Worm (Caenorhabditis elegans): ENCODE results near the gene nstp-7.

The nstp-7 gene

DNA sequence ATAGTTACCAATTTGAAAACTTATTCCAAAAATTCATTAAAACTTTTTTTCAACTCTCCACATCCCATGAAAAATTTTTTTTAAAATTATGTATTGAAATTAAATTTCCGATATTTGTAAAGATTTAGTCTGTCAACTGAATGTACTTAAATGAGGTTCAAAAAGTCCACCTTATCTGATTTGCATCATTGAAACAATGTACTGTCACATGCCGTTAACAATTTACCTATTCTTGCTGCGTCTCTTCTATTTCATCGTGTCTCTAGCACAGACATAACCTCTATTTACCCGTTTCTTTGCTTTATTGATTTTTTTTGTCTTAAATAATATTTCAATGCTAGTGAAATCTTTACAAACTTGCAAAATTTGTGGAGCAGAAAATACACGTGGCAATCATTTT, 28.5 kb downstream of the nstp-7 start, which contains the start of gene nhr-90:
nhr-90 (plus strand) TSS at position 296 of the 400 bp plus-strand sequence.
- no peak for TF ChIP-seq lin-13 (GFP tag; optimal IDR thresholded peaks at IDR 0.05)
- TF ChIP-seq lir-3 (tag; optimal IDR thresholded peaks at IDR 0.05; ENCODE audit: poor library complexity), result no peak
- no peak for TF ChIP-seq unc-86 (tag; optimal IDR thresholded peaks at IDR 0.05)
- TF ChIP-seq tlp-1 (tag; optimal IDR thresholded peaks at IDR 0.05), result no peak
- TF ChIP-seq hlh-17 (GFP tag; optimal IDR thresholded peaks at IDR 0.05; ENCODE audit: borderline replicate concordance), result no peak
- no peak for TF ChIP-seq C04F5.9 (tag; optimal IDR thresholded peaks at IDR 0.05)
- TF ChIP-seq sup-37 (GFP tag; optimal IDR thresholded peaks at IDR 0.05), result no peak
- TF ChIP-seq lin-14 (GFP tag; optimal IDR thresholded peaks at IDR 0.05), result no peak
- TF ChIP-seq lin-35 (GFP tag; optimal IDR thresholded peaks at IDR 0.05), result peak in 1 of 2 experiments; percentile 46
- no peak for TF ChIP-seq pqm-1 (tag; optimal IDR thresholded peaks at IDR 0.05)
- no peak for TF ChIP-seq unc-98 (GFP tag; IDR thresholded peaks at IDR 0.05)
- TF ChIP-seq isw-1 (GFP tag; IDR thresholded peaks at IDR 0.05), result no peak
- no peak for TF ChIP-seq efl-1 (optimal IDR thresholded peaks at IDR 0.05)
- TF ChIP-seq efl-1 (GFP tag; optimal IDR thresholded peaks at IDR 0.05 in 1 of 2), result peak in 1 of 2 experiments; percentile 46
- no peak for TF ChIP-seq alr-1 (tag; optimal IDR thresholded peaks at IDR 0.05; ENCODE audit: borderline replicate concordance)
- TF ChIP-seq nhr-20 (tag; optimal IDR thresholded peaks at IDR 0.05), result peak; percentile 55
- TF ChIP-seq mab-9 (GFP tag; IDR thresholded peaks at IDR 0.05), result no peak
- no peak for TF ChIP-seq efl-3 (GFP tag; optimal IDR thresholded peaks at IDR 0.05)
- no peak for TF ChIP-seq nhr-71 (tag; optimal IDR thresholded peaks at IDR 0.05)
- TF ChIP-seq xbp-1 (tag; optimal IDR thresholded peaks at IDR 0.05), result no peak
- TF ChIP-seq nhr-11 (tag; optimal IDR thresholded peaks at IDR 0.05), result no peak
- TF ChIP-seq fkh-8 (tag; optimal IDR thresholded peaks at IDR 0.05), result no peak
- TF ChIP-seq F16B12.6 (tag; optimal IDR thresholded peaks at IDR 0.05), result no peak
- no peak for TF ChIP-seq sptf-1 (tag; optimal IDR thresholded peaks at IDR 0.05)
- no peak for TF ChIP-seq ceh-82 (tag; optimal IDR thresholded peaks at IDR 0.05)
- no peak for TF ChIP-seq elt-2 (tag; optimal IDR thresholded peaks at IDR 0.05)
- TF ChIP-seq C16A3.4 (tag; optimal IDR thresholded peaks at IDR 0.05), result peak; percentile 5
- TF ChIP-seq nhr-90 (tag; optimal IDR thresholded peaks at IDR 0.05; ENCODE audit: poor library complexity), result no peak
- no peak for TF ChIP-seq pax-3 (tag; optimal IDR thresholded peaks at IDR 0.05)
- no peak for TF ChIP-seq irx-1 (tag; optimal IDR thresholded peaks at IDR 0.05)
- TF ChIP-seq hpl-2 (GFP tag; optimal IDR thresholded peaks at IDR 0.05), result no peak
- no peak for TF ChIP-seq ceh-88 (GFP tag; IDR thresholded peaks at IDR 0.05)
- TF ChIP-seq blmp-1 (tag; optimal IDR thresholded peaks at IDR 0.05), result peak; percentile 0
- TF ChIP-seq ceh-90 (tag; optimal IDR thresholded peaks at IDR 0.05), result no peak
- TF ChIP-seq nhr-85 (tag), result peak; percentile 72
- no peak for TF ChIP-seq nhr-28 (tag; optimal IDR thresholded peaks at IDR 0.05)
- no peak for TF ChIP-seq nhr-237 (tag; optimal IDR thresholded peaks at IDR 0.05)
- peak; percentile 18 for TF ChIP-seq skn-1 (tag; optimal IDR thresholded peaks at IDR 0.05)
- TF ChIP-seq rnt-1 (tag; optimal IDR thresholded peaks at IDR 0.05), result no peak
- TF ChIP-seq lin-39 (tag; optimal IDR thresholded peaks at IDR 0.05), result no peak
- TF ChIP-seq ceh-8 (GFP tag; optimal IDR thresholded peaks at IDR 0.05), result no peak
- TF ChIP-seq mef-2 (tag; optimal IDR thresholded peaks at IDR 0.05), result no peak

DNA sequence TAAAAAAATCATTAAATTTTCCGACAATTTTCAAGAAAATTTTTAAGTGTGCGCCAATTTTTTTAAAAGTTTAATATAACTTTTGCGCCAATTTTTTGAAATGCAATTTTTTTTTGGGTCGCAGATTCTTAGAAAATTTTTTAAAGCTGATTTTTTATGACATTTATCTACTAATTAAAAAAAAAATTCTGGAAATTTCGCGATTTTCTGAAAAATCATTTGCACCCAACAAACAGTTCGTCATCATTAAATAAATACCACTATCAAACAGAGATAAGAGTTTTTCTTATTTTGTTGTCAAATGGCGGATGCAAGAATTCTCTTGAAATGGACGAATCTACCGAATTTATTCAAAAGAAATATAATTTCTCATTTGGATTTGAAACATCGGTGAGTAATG, 33.6 kb downstream of the nstp-7 start, which contains the start of gene F48G7.13:
F48G7.13 (plus strand) TSS at position 301 of the 400 bp plus-strand sequence.
- TF ChIP-seq jun-1 (tag; optimal IDR thresholded peaks at IDR 0.05), result no peak
- no peak for TF ChIP-seq zip-4 (GFP tag; optimal IDR thresholded peaks at IDR 0.05)
- no peak for TF ChIP-seq mab-9 (GFP tag; IDR thresholded peaks at IDR 0.05)
- no peak for TF ChIP-seq lin-14 (GFP tag; optimal IDR thresholded peaks at IDR 0.05)
- no peak for TF ChIP-seq ceh-88 (GFP tag; IDR thresholded peaks at IDR 0.05)
- TF ChIP-seq elt-3 (tag; optimal IDR thresholded peaks at IDR 0.05), result no peak
- TF ChIP-seq vab-15 (tag; optimal IDR thresholded peaks at IDR 0.05), result no peak
- no peak for TF ChIP-seq ceh-63 (GFP tag; optimal IDR thresholded peaks at IDR 0.05)
- TF ChIP-seq ceh-8 (GFP tag; optimal IDR thresholded peaks at IDR 0.05), result no peak
- no peak for TF ChIP-seq hlh-4 (tag; optimal IDR thresholded peaks at IDR 0.05)
- TF ChIP-seq aha-1 (tag; optimal IDR thresholded peaks at IDR 0.05), result no peak
- no peak for TF ChIP-seq ces-1 (GFP tag; optimal IDR thresholded peaks at IDR 0.05)
- TF ChIP-seq C16A3.4 (tag; optimal IDR thresholded peaks at IDR 0.05), result no peak
- no peak for TF ChIP-seq lsy-2 (tag; optimal IDR thresholded peaks at IDR 0.05)
- no peak for TF ChIP-seq unc-30 (tag; optimal IDR thresholded peaks at IDR 0.05)
- TF ChIP-seq mdl-1 (tag; optimal IDR thresholded peaks at IDR 0.05), result no peak
- TF ChIP-seq nhr-19 (GFP tag; conservative IDR thresholded peaks at IDR 0.05), result no peak
- no peak for TF ChIP-seq lin-35 (GFP tag; optimal IDR thresholded peaks at IDR 0.05)
- no peak for TF ChIP-seq mep-1 (tag; optimal IDR thresholded peaks at IDR 0.05)
